Worm (Caenorhabditis elegans): Measurements from ENCODE around the gene Y57G11C.28.

Y57G11C.28 gene

DNA sequence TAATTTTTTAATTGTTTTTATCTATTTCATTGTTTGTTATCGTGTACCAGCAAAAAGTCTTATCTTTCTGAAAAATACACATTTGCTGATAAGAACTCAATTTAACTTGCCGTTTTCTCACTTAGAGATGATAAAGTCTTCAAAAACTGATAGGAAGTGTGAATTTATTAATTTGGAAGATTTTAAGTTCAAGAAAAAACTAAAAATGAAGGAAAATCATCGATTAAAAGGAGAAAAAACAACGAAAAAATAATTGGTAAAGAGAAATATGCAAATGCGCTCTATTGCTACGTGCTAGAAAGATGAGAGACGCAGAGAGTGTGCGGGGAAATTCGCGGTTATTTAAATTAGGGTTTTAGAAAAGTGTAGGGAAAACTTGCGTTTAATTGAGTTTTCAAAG, 29.9 kb downstream of the Y57G11C.28 start (continued):
- TF ChIP-seq nhr-28 (tag; optimal IDR thresholded peaks at IDR 0.05) = no peak
- peak; percentile 48 for TF ChIP-seq snpc-4 (tag; optimal IDR thresholded peaks at IDR 0.05)
- TF ChIP-seq ces-1 (GFP tag; optimal IDR thresholded peaks at IDR 0.05) = no peak
- no peak for TF ChIP-seq C34B4.2 (tag; optimal IDR thresholded peaks at IDR 0.05)
- TF ChIP-seq mdl-1 (tag; optimal IDR thresholded peaks at IDR 0.05) = peak in 1 of 2 experiments; percentile 42
- peak; percentile 70 for TF ChIP-seq nhr-237 (tag; optimal IDR thresholded peaks at IDR 0.05)
- peak; percentile 66 for TF ChIP-seq fos-1 (tag; optimal IDR thresholded peaks at IDR 0.05)
- TF ChIP-seq nhr-47 (tag; optimal IDR thresholded peaks at IDR 0.05) = peak; percentile 83
- TF ChIP-seq mef-2 (tag; optimal IDR thresholded peaks at IDR 0.05) = no peak
- peak; percentile 47 for TF ChIP-seq F16B12.6 (tag; optimal IDR thresholded peaks at IDR 0.05)
- TF ChIP-seq dsc-1 (tag; optimal IDR thresholded peaks at IDR 0.05) = peak; percentile 47
- no peak for TF ChIP-seq ceh-63 (GFP tag; optimal IDR thresholded peaks at IDR 0.05)
- TF ChIP-seq efl-1 (optimal IDR thresholded peaks at IDR 0.05) = peak; percentile 86 to 97
- peak; percentile 97 to 99 for TF ChIP-seq efl-1 (GFP tag; optimal IDR thresholded peaks at IDR 0.05 in 1 of 2)
- no peak for TF ChIP-seq grh-1 (GFP tag; IDR thresholded peaks at IDR 0.05)
- TF ChIP-seq elt-3 (tag; optimal IDR thresholded peaks at IDR 0.05) = peak in 2 of 6 experiments; percentile 31 to 72
- TF ChIP-seq sup-37 (GFP tag; optimal IDR thresholded peaks at IDR 0.05) = no peak
- TF ChIP-seq mab-9 (GFP tag; IDR thresholded peaks at IDR 0.05) = no peak
- TF ChIP-seq ztf-11 (tag; optimal IDR thresholded peaks at IDR 0.05) = no peak
- TF ChIP-seq elt-2 (tag; optimal IDR thresholded peaks at IDR 0.05) = peak; percentile 99
- no peak for TF ChIP-seq aly-2 (tag; optimal IDR thresholded peaks at IDR 0.05)
- no peak for TF ChIP-seq hpl-2 (GFP tag; optimal IDR thresholded peaks at IDR 0.05)
- TF ChIP-seq unc-86 (tag; optimal IDR thresholded peaks at IDR 0.05) = peak; percentile 53
- peak; percentile 70 for TF ChIP-seq lin-14 (GFP tag; optimal IDR thresholded peaks at IDR 0.05)
- TF ChIP-seq egl-13 (tag; optimal IDR thresholded peaks at IDR 0.05) = no peak
- TF ChIP-seq alr-1 (tag; optimal IDR thresholded peaks at IDR 0.05; ENCODE audit: borderline replicate concordance) = no peak
- peak; percentile 58 for TF ChIP-seq isw-1 (GFP tag; IDR thresholded peaks at IDR 0.05)
- TF ChIP-seq nhr-12 (tag; optimal IDR thresholded peaks at IDR 0.05) = no peak
- TF ChIP-seq lin-13 (GFP tag; optimal IDR thresholded peaks at IDR 0.05) = peak; percentile 75
- TF ChIP-seq unc-98 (GFP tag; IDR thresholded peaks at IDR 0.05) = no peak
- TF ChIP-seq pax-3 (tag; optimal IDR thresholded peaks at IDR 0.05) = peak; percentile 37
- no peak for TF ChIP-seq pag-3 (tag; optimal IDR thresholded peaks at IDR 0.05; ENCODE audit: borderline replicate concordance, insufficient read depth)
- TF ChIP-seq zip-4 (GFP tag; optimal IDR thresholded peaks at IDR 0.05) = no peak
- peak; percentile 95 to 97 (median 96) for TF ChIP-seq dpl-1 (GFP tag; optimal IDR thresholded peaks at IDR 0.05)
- no peak for TF ChIP-seq ama-1 (optimal IDR thresholded peaks at IDR 0.05)
- TF ChIP-seq lir-3 (tag; optimal IDR thresholded peaks at IDR 0.05; ENCODE audit: poor library complexity) = no peak
- TF ChIP-seq nhr-71 (tag; optimal IDR thresholded peaks at IDR 0.05) = peak; percentile 79
- TF ChIP-seq C04F5.9 (tag; optimal IDR thresholded peaks at IDR 0.05) = peak; percentile 29
- TF ChIP-seq sptf-1 (tag; optimal IDR thresholded peaks at IDR 0.05) = no peak
- TF ChIP-seq nhr-20 (tag; optimal IDR thresholded peaks at IDR 0.05) = peak; percentile 66
- TF ChIP-seq C16A3.4 (tag; optimal IDR thresholded peaks at IDR 0.05) = peak; percentile 82

DNA sequence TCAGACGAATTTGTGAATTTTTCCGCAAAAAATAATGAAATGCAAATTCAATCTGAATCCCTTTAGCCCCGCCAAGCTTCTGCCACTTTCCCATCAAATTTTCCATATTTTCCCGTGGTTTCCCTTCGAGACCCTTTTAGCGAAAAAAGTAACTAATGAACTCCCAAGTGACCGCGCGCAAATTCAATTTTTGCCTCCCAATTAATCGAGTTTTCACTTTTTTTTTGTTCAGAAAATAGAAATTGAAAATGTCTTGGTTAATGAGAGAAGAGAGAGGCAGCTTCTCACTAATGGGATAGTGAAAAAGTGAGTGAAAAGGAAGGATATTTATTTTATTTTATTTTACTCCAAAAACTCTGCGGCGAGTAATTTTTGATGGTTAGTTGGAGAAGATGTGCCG, 30.5 kb downstream of the Y57G11C.28 start:
- TF ChIP-seq blmp-1 (tag; optimal IDR thresholded peaks at IDR 0.05) (peak; percentile 3), mep-1 (tag; optimal IDR thresholded peaks at IDR 0.05) (no peak), snpc-4 (tag; optimal IDR thresholded peaks at IDR 0.05) (no peak), tbx-2 (tag; optimal IDR thresholded peaks at IDR 0.05) (peak; percentile 8)
